Fruit fly (Drosophila melanogaster): Measurements from ENCODE around the gene PIG-K.

The PIG-K gene

dm6 chrX:2010010-2010873 lies 1.1 kb upstream of the PIG-K start, which contains the start of gene east (continued):
- TF ChIP-seq Eip74EF (GFP tag; optimal IDR thresholded peaks at IDR 0.05) (peak in 1 of 2 experiments; percentile 39), CrebB (tag; optimal IDR thresholded peaks at IDR 0.05) (no peak), kni (GFP tag; optimal IDR thresholded peaks at IDR 0.05) (peak; percentile 34), lab (GFP tag; optimal IDR thresholded peaks at IDR 0.05) (peak; percentile 14), YL-1 (GFP tag; optimal IDR thresholded peaks at IDR 0.05) (peak; percentile 70), Trl (optimal IDR thresholded peaks at IDR 0.05) (peak; percentile 77 to 92), Trl (GFP tag; optimal IDR thresholded peaks at IDR 0.05) (no peak), CoRest (tag; optimal IDR thresholded peaks at IDR 0.05) (peak; percentile 10), Drgx (GFP tag; IDR thresholded peaks at IDR 0.05) (0 out of 2 replicates have a peak, but pooled peaks have one; percentile 5), abd-A (tag; optimal IDR thresholded peaks at IDR 0.05) (peak; percentile 62), cg (GFP tag; optimal IDR thresholded peaks at IDR 0.05) (peak; percentile 91), CG2678 (tag; optimal IDR thresholded peaks at IDR 0.05) (peak; percentile 1), pan (optimal IDR thresholded peaks at IDR 0.05) (no peak), pan (GFP tag; optimal IDR thresholded peaks at IDR 0.05 in 1 of 2, IDR thresholded peaks at IDR 0.05 in 1 of 2) (peak in 1 of 2 experiments; percentile 12), CG4360 (GFP tag; IDR thresholded peaks at IDR 0.05) (no peak), CG13894 (tag; optimal IDR thresholded peaks at IDR 0.05) (peak; percentile 5), CG10543 (GFP tag; optimal IDR thresholded peaks at IDR 0.05) (peak; percentile 46), Deaf1 (tag; optimal IDR thresholded peaks at IDR 0.05) (peak; percentile 89), Lhr (GFP tag; optimal IDR thresholded peaks at IDR 0.05) (no peak), CG7987 (GFP tag; optimal IDR thresholded peaks at IDR 0.05) (peak; percentile 12), sd (tag; optimal IDR thresholded peaks at IDR 0.05) (peak; percentile 86), chm (GFP tag; IDR thresholded peaks at IDR 0.05) (0 out of 2 replicates have a peak, but pooled peaks have one; percentile 31), crol (GFP tag; IDR thresholded peaks at IDR 0.05) (peak; percentile 88; the same call in 1 of the 2 replicates), Fer3 (tag; optimal IDR thresholded peaks at IDR 0.05) (peak; percentile 18)

DNA sequence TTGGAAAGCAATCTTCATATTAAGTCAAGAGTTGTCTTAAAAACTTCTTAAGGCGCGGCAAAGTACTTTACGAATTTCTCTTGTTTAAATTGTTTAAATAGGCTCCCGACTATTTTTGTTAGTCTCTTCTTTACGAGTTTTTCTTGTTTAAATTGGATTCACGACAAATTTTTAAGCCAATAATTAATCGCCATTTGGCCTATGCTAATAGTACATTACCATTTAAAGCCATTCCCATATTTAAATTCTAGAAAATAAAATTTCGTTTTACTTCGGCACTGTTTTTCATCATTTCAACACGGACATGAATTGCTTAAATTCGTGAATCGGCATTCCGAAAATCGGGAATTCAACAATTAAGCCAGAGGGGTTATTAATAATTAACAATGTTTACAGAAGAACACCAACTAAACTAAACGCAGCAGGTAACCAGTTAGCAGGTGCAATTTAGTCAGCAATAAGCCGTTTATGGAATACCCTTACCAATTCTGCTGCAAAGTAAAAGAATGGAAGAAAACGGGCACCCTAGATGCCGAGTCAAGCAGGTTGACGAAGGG lies 367 bp upstream of the PIG-K start:
- TF ChIP-seq ham (GFP tag; IDR thresholded peaks at IDR 0.05), result no peak
- peak; percentile 85 for TF ChIP-seq Oli (tag; optimal IDR thresholded peaks at IDR 0.05)
- TF ChIP-seq al (GFP tag; IDR thresholded peaks at IDR 0.05), result peak; percentile 62
- TF ChIP-seq CG31224 (GFP tag; IDR thresholded peaks at IDR 0.05), result peak; percentile 16; the same call in 1 of the 2 replicates
- no peak for TF ChIP-seq CG17912 (GFP tag; optimal IDR thresholded peaks at IDR 0.05)
- peak; percentile 37 for TF ChIP-seq CG15073 (GFP tag; optimal IDR thresholded peaks at IDR 0.05)
- peak; percentile 69 to 71 for TF ChIP-seq chif (GFP tag; optimal IDR thresholded peaks at IDR 0.05)
- peak; percentile 82 for TF ChIP-seq Dip3 (GFP tag; optimal IDR thresholded peaks at IDR 0.05)
- no peak for TF ChIP-seq knrl (GFP tag; IDR thresholded peaks at IDR 0.05; ENCODE audit: partially characterized antibody)
- TF ChIP-seq YL-1 (GFP tag; optimal IDR thresholded peaks at IDR 0.05), result no peak
- TF ChIP-seq CG11695 (GFP tag; IDR thresholded peaks at IDR 0.05), result no peak; the same call in 2 of the 3 replicates
- TF ChIP-seq CG11723 (GFP tag; optimal IDR thresholded peaks at IDR 0.05), result peak; percentile 66
- TF ChIP-seq NfI (GFP tag; optimal IDR thresholded peaks at IDR 0.05), result peak; percentile 75
- TF ChIP-seq zf30C (GFP tag; optimal IDR thresholded peaks at IDR 0.05), result peak; percentile 72
- TF ChIP-seq vvl (GFP tag; IDR thresholded peaks at IDR 0.05), result peak; percentile 41; the same call in 1 of the 2 replicates
- TF ChIP-seq gsb (GFP tag; IDR thresholded peaks at IDR 0.05), result no peak
- TF ChIP-seq Dll (GFP tag; IDR thresholded peaks at IDR 0.05; ENCODE audit: partially characterized antibody), result no peak
- peak; percentile 70 for TF ChIP-seq jumu (GFP tag; optimal IDR thresholded peaks at IDR 0.05)
- TF ChIP-seq tll (GFP tag; optimal IDR thresholded peaks at IDR 0.05), result no peak
- peak; percentile 17 for TF ChIP-seq Sry-β (GFP tag; optimal IDR thresholded peaks at IDR 0.05)
- TF ChIP-seq CG17361 (GFP tag; IDR thresholded peaks at IDR 0.05), result peak; percentile 94
- peak; percentile 43 for TF ChIP-seq gcm2 (GFP tag; optimal IDR thresholded peaks at IDR 0.05)
- TF ChIP-seq pros (GFP tag; optimal IDR thresholded peaks at IDR 0.05), result no peak
- TF ChIP-seq danr (GFP tag; IDR thresholded peaks at IDR 0.05), result peak; percentile 49; the same call in 1 of the 2 replicates
